Worm (Caenorhabditis elegans) whole organism, mixed stage, embryonic: Measurements from ENCODE around the gene nspc-10.

Source experiments
- elt-3 ChIP-seq: fragments of 150-350 bp; optimal IDR thresholded peaks from 2 replicates; lab custom pipeline; 2014; ENCODE audit warnings: missing biosample characterization, missing genetic modification characterization
- lsy-2 ChIP-seq: fragments of 150-350 bp; optimal IDR thresholded peaks from 2 replicates; lab custom pipeline; 2014; ENCODE audit warnings: missing biosample characterization, missing genetic modification characterization
- mab-5 ChIP-seq: fragments of 150-350 bp; optimal IDR thresholded peaks from 2 replicates; lab custom pipeline; 2014; ENCODE audit warnings: missing biosample characterization, missing genetic modification characterization
- mep-1 ChIP-seq: fragments of 150-350 bp; optimal IDR thresholded peaks from 2 replicates; lab custom pipeline; 2017; ENCODE audit warnings: missing biosample characterization, missing genetic modification reagents, missing genetic modification characterization, inconsistent platforms
- nhr-12 ChIP-seq: fragments of 150-350 bp; optimal IDR thresholded peaks from 2 replicates; lab custom pipeline; 2014; ENCODE audit warnings: missing biosample characterization, missing genetic modification characterization
- unc-39 ChIP-seq: fragments of 150-350 bp; optimal IDR thresholded peaks from 2 replicates; lab custom pipeline; 2014; ENCODE audit warnings: missing biosample characterization, missing genetic modification characterization
- ztf-11 ChIP-seq: fragments of 150-350 bp; optimal IDR thresholded peaks from 2 replicates; lab custom pipeline; 2014; ENCODE audit warnings: missing biosample characterization, missing genetic modification characterization

ce11 chrX:12299834-12300233, 43.6 kb upstream of the nspc-10 start, which contains the start of gene W06D11.5:
- TF ChIP-seq ztf-11 (tag; lab: Kevin White, UChicago) (no peak), elt-3 (no peak), mep-1 (tag; lab: Kevin White, UChicago) (no peak), lsy-2 (tag; lab: Kevin White, UChicago) (no peak), unc-39 (no peak), mab-5 (tag; lab: Kevin White, UChicago) (no peak), nhr-12 (tag; lab: Kevin White, UChicago) (no peak)
